Fruit fly (Drosophila melanogaster): ENCODE measurements around the gene CG31010.

The CG31010 gene

dm6 chr3R:30729013-30729412 lies 23.1 kb upstream of the CG31010 start:
- no peak for TF ChIP-seq EcR (GFP tag; optimal IDR thresholded peaks at IDR 0.05)
- no peak for TF ChIP-seq psq (optimal IDR thresholded peaks at IDR 0.05)
- TF ChIP-seq pan (optimal IDR thresholded peaks at IDR 0.05), result no peak
- no peak for TF ChIP-seq usp (GFP tag; optimal IDR thresholded peaks at IDR 0.05)
- no peak for TF ChIP-seq Dll (optimal IDR thresholded peaks at IDR 0.05)
- TF ChIP-seq CG8478 (optimal IDR thresholded peaks at IDR 0.05), result no peak

DNA sequence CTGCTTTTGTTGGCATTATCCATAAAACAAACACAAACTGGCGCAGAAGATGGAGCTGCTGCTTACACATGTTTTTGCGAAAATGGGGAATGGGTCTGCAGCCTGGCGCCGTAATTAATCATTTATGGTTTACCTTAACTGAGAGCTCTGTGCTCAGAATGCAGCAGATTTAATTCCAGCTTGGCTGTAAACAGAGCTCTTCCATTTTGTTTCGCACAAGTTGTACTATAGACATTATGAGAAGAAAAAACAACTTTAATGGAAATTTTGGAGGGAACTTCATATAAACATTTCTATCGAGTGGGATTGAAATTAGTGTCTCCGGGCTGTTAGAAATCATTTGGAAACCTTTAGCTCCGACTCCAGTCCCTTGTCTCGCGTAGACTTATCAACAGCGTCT lies 19.9 kb upstream of the CG31010 start, which contains the start of gene eIF4H2:
TSS of gene eIF4H2 (plus strand) at position 301 of the 400 bp plus-strand sequence.
- no peak for TF ChIP-seq usp (GFP tag; optimal IDR thresholded peaks at IDR 0.05)
- no peak for TF ChIP-seq psq (optimal IDR thresholded peaks at IDR 0.05)
- TF ChIP-seq pan (optimal IDR thresholded peaks at IDR 0.05), result no peak
- no peak for TF ChIP-seq CG8478 (optimal IDR thresholded peaks at IDR 0.05)
- no peak for TF ChIP-seq EcR (GFP tag; optimal IDR thresholded peaks at IDR 0.05)
- no peak for TF ChIP-seq Dll (optimal IDR thresholded peaks at IDR 0.05)

dm6 chr3R:30722374-30722773 lies 16.5 kb upstream of the CG31010 start:
- TF ChIP-seq Dll (optimal IDR thresholded peaks at IDR 0.05) (no peak), psq (optimal IDR thresholded peaks at IDR 0.05) (no peak), pan (optimal IDR thresholded peaks at IDR 0.05) (no peak), usp (GFP tag; optimal IDR thresholded peaks at IDR 0.05) (no peak), CG8478 (optimal IDR thresholded peaks at IDR 0.05) (no peak), EcR (GFP tag; optimal IDR thresholded peaks at IDR 0.05) (no peak)

- no peak for TF ChIP-seq Dll (optimal IDR thresholded peaks at IDR 0.05)
- no peak for TF ChIP-seq EcR (GFP tag; optimal IDR thresholded peaks at IDR 0.05)
- TF ChIP-seq CG8478 (optimal IDR thresholded peaks at IDR 0.05), result no peak
- TF ChIP-seq pan (optimal IDR thresholded peaks at IDR 0.05), result no peak
- no peak for TF ChIP-seq usp (GFP tag; optimal IDR thresholded peaks at IDR 0.05)
- TF ChIP-seq psq (optimal IDR thresholded peaks at IDR 0.05), result no peak
Measured at dm6 chr3R:30721215-30721862, 15.4 kb upstream of the CG31010 start.

DNA sequence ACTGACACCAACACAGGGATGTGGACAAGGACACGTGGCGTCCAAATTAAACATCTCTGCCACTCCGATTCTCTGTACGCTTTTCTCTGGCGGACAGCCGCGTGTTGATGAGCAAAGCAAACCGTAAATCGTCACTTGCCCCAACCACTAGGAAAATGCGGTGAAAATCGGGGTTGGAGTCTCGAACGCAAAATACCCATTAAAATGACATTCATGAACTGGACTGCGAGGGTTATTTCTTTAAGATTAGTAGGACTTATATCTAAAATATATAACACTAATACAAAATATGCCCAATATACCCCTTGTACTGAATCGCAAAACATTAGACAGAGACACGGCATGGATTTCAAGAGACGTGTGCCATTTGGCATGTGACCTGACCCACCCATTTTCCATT lies 12.5 kb upstream of the CG31010 start:
- TF ChIP-seq pan (optimal IDR thresholded peaks at IDR 0.05), result no peak
- no peak for TF ChIP-seq Dll (optimal IDR thresholded peaks at IDR 0.05)
- no peak for TF ChIP-seq EcR (GFP tag; optimal IDR thresholded peaks at IDR 0.05)
- no peak for TF ChIP-seq psq (optimal IDR thresholded peaks at IDR 0.05)
- no peak for TF ChIP-seq usp (GFP tag; optimal IDR thresholded peaks at IDR 0.05)
- TF ChIP-seq CG8478 (optimal IDR thresholded peaks at IDR 0.05), result no peak

DNA sequence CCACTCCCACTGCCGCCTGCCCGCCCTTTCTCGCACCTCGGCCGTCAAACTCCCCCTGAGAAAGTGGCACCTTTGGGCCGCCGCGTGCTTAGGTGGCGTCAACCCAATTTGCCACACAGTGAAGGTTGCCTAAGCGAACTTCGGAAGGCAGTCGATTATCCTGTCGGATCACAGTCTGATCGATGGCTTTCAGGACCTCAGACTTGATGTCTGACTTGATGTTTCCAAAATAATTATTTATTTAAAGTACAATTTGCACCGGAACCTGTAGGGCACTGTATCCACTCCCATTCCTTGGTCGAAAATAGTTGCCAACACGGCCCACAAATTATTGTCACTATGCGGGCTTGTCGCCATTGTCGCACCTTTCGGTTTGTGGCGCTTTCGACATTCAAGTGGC lies 8.5 kb upstream of the CG31010 start:
- TF ChIP-seq pan (optimal IDR thresholded peaks at IDR 0.05) (no peak), EcR (GFP tag; optimal IDR thresholded peaks at IDR 0.05) (no peak), psq (optimal IDR thresholded peaks at IDR 0.05) (no peak), Dll (optimal IDR thresholded peaks at IDR 0.05) (no peak), usp (GFP tag; optimal IDR thresholded peaks at IDR 0.05) (no peak), CG8478 (optimal IDR thresholded peaks at IDR 0.05) (no peak)

dm6 chr3R:30710442-30710841 lies 4.5 kb upstream of the CG31010 start:
- TF ChIP-seq usp (GFP tag; optimal IDR thresholded peaks at IDR 0.05), result no peak
- TF ChIP-seq CG8478 (optimal IDR thresholded peaks at IDR 0.05), result no peak
- no peak for TF ChIP-seq Dll (optimal IDR thresholded peaks at IDR 0.05)

DNA sequence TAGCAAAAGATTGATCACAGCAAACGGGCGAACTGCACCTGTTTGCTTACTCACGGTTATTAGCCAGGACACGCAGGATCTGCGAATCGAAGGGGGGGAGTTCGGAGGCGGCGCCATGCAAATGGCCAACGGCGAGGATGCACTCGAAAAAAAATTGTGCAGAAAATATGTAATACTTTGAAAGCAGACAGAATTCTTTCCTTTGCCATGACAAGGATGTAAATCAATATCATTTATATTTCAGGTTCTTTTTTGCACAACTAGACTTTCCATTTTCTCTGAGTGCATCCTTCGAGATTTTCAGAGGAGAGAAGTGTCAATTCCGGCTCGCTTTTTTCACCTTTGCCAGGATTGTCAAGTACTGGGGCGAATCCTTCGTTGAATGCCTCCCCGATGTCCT lies 3.3 kb upstream of the CG31010 start:
- no peak for TF ChIP-seq CG8478 (optimal IDR thresholded peaks at IDR 0.05)

DNA sequence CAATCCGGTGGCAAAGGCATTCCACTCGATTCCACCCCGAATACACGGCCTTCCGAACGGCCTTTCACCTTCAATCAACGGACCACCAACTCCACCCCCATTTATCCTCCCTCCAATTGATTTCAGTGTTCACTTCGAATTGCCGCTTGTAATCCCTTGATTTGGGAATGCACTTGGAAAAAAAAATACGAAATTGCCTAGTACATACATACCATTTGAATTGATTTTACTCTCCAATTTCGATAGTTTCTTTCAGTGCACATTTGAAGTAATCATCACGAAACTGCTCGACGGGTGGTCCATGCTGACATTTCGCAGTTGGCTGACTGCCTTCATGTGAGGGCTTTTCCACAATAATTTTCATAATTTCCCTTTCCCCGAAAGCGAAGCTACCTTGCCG lies 6.8 kb downstream of the CG31010 start:
- no peak for TF ChIP-seq usp (GFP tag; optimal IDR thresholded peaks at IDR 0.05)
- TF ChIP-seq EcR (GFP tag; optimal IDR thresholded peaks at IDR 0.05), result no peak
- no peak for TF ChIP-seq Dll (optimal IDR thresholded peaks at IDR 0.05)
- TF ChIP-seq psq (optimal IDR thresholded peaks at IDR 0.05), result no peak
- TF ChIP-seq CG8478 (optimal IDR thresholded peaks at IDR 0.05), result no peak
- TF ChIP-seq pan (optimal IDR thresholded peaks at IDR 0.05), result no peak

dm6 chr3R:30697038-30697437 lies 8.9 kb downstream of the CG31010 start, which contains the start of gene Pka-C2:
Gene Pka-C2, minus strand, starts transcription at chr3R:30697138.
- TF ChIP-seq psq (optimal IDR thresholded peaks at IDR 0.05) (no peak), CG8478 (optimal IDR thresholded peaks at IDR 0.05) (no peak), Dll (optimal IDR thresholded peaks at IDR 0.05) (no peak), EcR (GFP tag; optimal IDR thresholded peaks at IDR 0.05) (no peak), usp (GFP tag; optimal IDR thresholded peaks at IDR 0.05) (no peak), pan (optimal IDR thresholded peaks at IDR 0.05) (no peak)

dm6 chr3R:30695398-30695797 lies 10.5 kb downstream of the CG31010 start, which contains the start of gene CG12069:
Gene CG12069, minus strand, starts transcription at chr3R:30695498.
- TF ChIP-seq pan (optimal IDR thresholded peaks at IDR 0.05) (no peak), EcR (GFP tag; optimal IDR thresholded peaks at IDR 0.05) (no peak), CG8478 (optimal IDR thresholded peaks at IDR 0.05) (no peak), usp (GFP tag; optimal IDR thresholded peaks at IDR 0.05) (no peak), Dll (optimal IDR thresholded peaks at IDR 0.05) (no peak), psq (optimal IDR thresholded peaks at IDR 0.05) (no peak)

dm6 chr3R:30690251-30690650 lies 15.7 kb downstream of the CG31010 start, which contains the start of gene Spn100A:
Gene Spn100A, plus strand, starts transcription at chr3R:30690642.
- no peak for TF ChIP-seq pan (optimal IDR thresholded peaks at IDR 0.05)
- peak in 1 of 2 experiments; percentile 24 for TF ChIP-seq EcR (GFP tag; optimal IDR thresholded peaks at IDR 0.05)

dm6 chr3R:30689653-30690052 lies 16.3 kb downstream of the CG31010 start:
- no peak for TF ChIP-seq pan (optimal IDR thresholded peaks at IDR 0.05)
- TF ChIP-seq psq (optimal IDR thresholded peaks at IDR 0.05), result no peak
- TF ChIP-seq EcR (GFP tag; optimal IDR thresholded peaks at IDR 0.05), result no peak
- TF ChIP-seq CG8478 (optimal IDR thresholded peaks at IDR 0.05), result no peak
- no peak for TF ChIP-seq Dll (optimal IDR thresholded peaks at IDR 0.05)
- no peak for TF ChIP-seq usp (GFP tag; optimal IDR thresholded peaks at IDR 0.05)
